Worm (Caenorhabditis elegans) whole organism, L1 larva: ENCODE measurements around the gene F14H8.8.
A peak's percentile ranks its signal among the peaks of the same experiment; 100 is the strongest.

Experiments
- C04F5.9 ChIP-seq: sonication (generic microtip); optimal IDR thresholded peaks from 2 replicates; lab custom pipeline; 2016; ENCODE audit warnings: missing genetic modification characterization, missing compliant biosample characterization
- F16B12.6 ChIP-seq: fragments of 150-350 bp; optimal IDR thresholded peaks from 2 replicates; lab custom pipeline; 2014; ENCODE audit warnings: missing biosample characterization, missing genetic modification characterization
- alr-1 ChIP-seq: fragments of 200-800 bp; sonication (Bioruptor generic); optimal IDR thresholded peaks from 2 replicates; lab custom pipeline; 2018; ENCODE audit warnings: borderline replicate concordance, mild to moderate bottlenecking, missing genetic modification characterization, missing compliant biosample characterization
- ama-1 ChIP-seq: fragments of 150-350 bp; optimal IDR thresholded peaks from 2 replicates; lab custom pipeline; 2014
- ceh-63 ChIP-seq: fragments of 200-800 bp; sonication (Bioruptor generic); optimal IDR thresholded peaks from 2 replicates; lab custom pipeline; 2018; ENCODE audit warnings: mild to moderate bottlenecking, missing genetic modification characterization, missing compliant biosample characterization
- ceh-8 ChIP-seq: fragments of 200-800 bp; sonication (Bioruptor generic); optimal IDR thresholded peaks from 2 replicates; lab custom pipeline; 2018; ENCODE audit warnings: mild to moderate bottlenecking, missing genetic modification characterization, moderate library complexity, missing compliant biosample characterization
- ceh-82 ChIP-seq, 3 experiments: fragments of 150-350 bp in 1 of 3; sonication (generic microtip) in 2 of 3; optimal IDR thresholded peaks; 2 replicates each; lab custom pipeline; 2014 to 2017; ENCODE audit warnings: missing biosample characterization in 3 of 3, missing genetic modification characterization in 3 of 3
- dsc-1 ChIP-seq: sonication (generic microtip); optimal IDR thresholded peaks from 2 replicates; lab custom pipeline; 2016; ENCODE audit warnings: mild to moderate bottlenecking, missing genetic modification characterization, missing compliant biosample characterization
- efl-1 ChIP-seq, 4 experiments: fragments of 150-350 bp; optimal IDR thresholded peaks in 3 of 4; peaks in 1 of 4; 1 replicate in 1 of 4; 2 replicates in 3 of 4; lab custom pipeline; 2014; ENCODE audit warnings: missing biosample characterization in 2 of 4, missing genetic modification characterization in 2 of 4, missing genetic modification reagents in 2 of 4
- egl-27 ChIP-seq, 2 experiments: fragments of 150-350 bp in 1 of 2; sonication (generic microtip); optimal IDR thresholded peaks; 3 replicates each; lab custom pipeline; 2017 to 2018; ENCODE audit warnings: missing biosample characterization in 2 of 2, missing genetic modification characterization in 2 of 2, missing genetic modification reagents in 2 of 2
- elt-2 ChIP-seq: sonication (generic microtip); optimal IDR thresholded peaks from 2 replicates; lab custom pipeline; 2016; ENCODE audit warnings: missing genetic modification characterization, mild to moderate bottlenecking, inconsistent platforms, missing compliant biosample characterization, missing genetic modification reagents
- fkh-4 ChIP-seq: sonication (generic microtip); optimal IDR thresholded peaks from 2 replicates; lab custom pipeline; 2016; ENCODE audit warnings: missing compliant biosample characterization, missing genetic modification characterization, borderline replicate concordance
- hpl-2 ChIP-seq: fragments of 150-350 bp; optimal IDR thresholded peaks from 2 replicates; lab custom pipeline; 2014; ENCODE audit warnings: missing biosample characterization, missing genetic modification reagents, missing genetic modification characterization
- irx-1 ChIP-seq: sonication (generic microtip); optimal IDR thresholded peaks from 2 replicates; lab custom pipeline; 2016; ENCODE audit warnings: missing genetic modification characterization, missing compliant biosample characterization
- isw-1 ChIP-seq: fragments of 200-800 bp; sonication (Bioruptor generic); IDR thresholded peaks from 2 replicates; pipeline ENCODE4 v1.3.6; 2022; ENCODE audit warnings: missing genetic modification characterization, missing compliant biosample characterization
- jun-1 ChIP-seq: fragments of 150-350 bp; optimal IDR thresholded peaks from 2 replicates; lab custom pipeline; 2014; ENCODE audit warnings: missing biosample characterization, missing genetic modification reagents, missing genetic modification characterization
- lin-13 ChIP-seq: fragments of 150-350 bp; optimal IDR thresholded peaks from 2 replicates; lab custom pipeline; 2014; ENCODE audit warnings: missing biosample characterization, missing genetic modification reagents, missing genetic modification characterization
- lin-35 ChIP-seq, 2 experiments: fragments of 150-350 bp; optimal IDR thresholded peaks; 2 replicates each; lab custom pipeline; 2014; ENCODE audit warnings: missing biosample characterization in 2 of 2, missing genetic modification characterization in 2 of 2, missing genetic modification reagents in 2 of 2
- lin-39 ChIP-seq: fragments of 150-350 bp; optimal IDR thresholded peaks from 2 replicates; lab custom pipeline; 2014; ENCODE audit warnings: missing biosample characterization, missing genetic modification reagents, missing genetic modification characterization
- lir-3 ChIP-seq: sonication (generic microtip); optimal IDR thresholded peaks from 2 replicates; lab custom pipeline; 2016; ENCODE audit warnings: mild to moderate bottlenecking, missing genetic modification characterization, moderate library complexity, missing compliant biosample characterization; ENCODE audit not compliant: poor library complexity
- mab-9 ChIP-seq: fragments of 200-800 bp; sonication (Bioruptor generic); IDR thresholded peaks from 2 replicates; pipeline ENCODE4 v1.3.6; 2022; ENCODE audit warnings: missing genetic modification reagents, missing genetic modification characterization, missing compliant biosample characterization
- mef-2 ChIP-seq: fragments of 150-350 bp; optimal IDR thresholded peaks from 2 replicates; lab custom pipeline; 2014; ENCODE audit warnings: missing biosample characterization, missing genetic modification characterization
- mep-1 ChIP-seq: fragments of 150-350 bp; optimal IDR thresholded peaks from 2 replicates; lab custom pipeline; 2014; ENCODE audit warnings: missing biosample characterization, missing genetic modification characterization
- nhr-20 ChIP-seq: sonication (generic microtip); optimal IDR thresholded peaks from 2 replicates; lab custom pipeline; 2016; ENCODE audit warnings: mild to moderate bottlenecking, missing genetic modification characterization, missing compliant biosample characterization
- nhr-237 ChIP-seq: fragments of 150-350 bp; optimal IDR thresholded peaks from 2 replicates; lab custom pipeline; 2014; ENCODE audit warnings: missing biosample characterization, missing genetic modification characterization
- nhr-71 ChIP-seq: sonication (generic microtip); optimal IDR thresholded peaks from 2 replicates; lab custom pipeline; 2016; ENCODE audit warnings: mild to moderate bottlenecking, missing genetic modification characterization, moderate library complexity, missing compliant biosample characterization
- nhr-76 ChIP-seq: sonication (generic microtip); optimal IDR thresholded peaks from 2 replicates; lab custom pipeline; 2017; ENCODE audit warnings: missing biosample characterization, missing genetic modification characterization
- pax-3 ChIP-seq: fragments of 200-800 bp; sonication (Bioruptor generic); optimal IDR thresholded peaks from 2 replicates; lab custom pipeline; 2018; ENCODE audit warnings: mild to moderate bottlenecking, missing genetic modification characterization, moderate library complexity, missing compliant biosample characterization
- sox-4 ChIP-seq: sonication (generic microtip); optimal IDR thresholded peaks from 2 replicates; lab custom pipeline; 2016; ENCODE audit warnings: missing genetic modification characterization, missing compliant biosample characterization
- unc-98 ChIP-seq: fragments of 200-800 bp; sonication (Bioruptor generic); IDR thresholded peaks from 2 replicates; pipeline ENCODE4 v1.3.6; 2022; ENCODE audit warnings: missing genetic modification characterization, missing compliant biosample characterization
- zag-1 ChIP-seq: fragments of 150-350 bp; optimal IDR thresholded peaks from 2 replicates; lab custom pipeline; 2014; ENCODE audit warnings: missing biosample characterization, missing genetic modification characterization
- zip-4 ChIP-seq: fragments of 200-800 bp; sonication (Bioruptor generic); optimal IDR thresholded peaks from 2 replicates; lab custom pipeline; 2018; ENCODE audit warnings: mild to moderate bottlenecking, missing genetic modification characterization, moderate library complexity, missing compliant biosample characterization
- ztf-4 ChIP-seq: fragments of 150-350 bp; optimal IDR thresholded peaks from 2 replicates; lab custom pipeline; 2014; ENCODE audit warnings: missing biosample characterization, missing genetic modification characterization

Gene F14H8.8

DNA sequence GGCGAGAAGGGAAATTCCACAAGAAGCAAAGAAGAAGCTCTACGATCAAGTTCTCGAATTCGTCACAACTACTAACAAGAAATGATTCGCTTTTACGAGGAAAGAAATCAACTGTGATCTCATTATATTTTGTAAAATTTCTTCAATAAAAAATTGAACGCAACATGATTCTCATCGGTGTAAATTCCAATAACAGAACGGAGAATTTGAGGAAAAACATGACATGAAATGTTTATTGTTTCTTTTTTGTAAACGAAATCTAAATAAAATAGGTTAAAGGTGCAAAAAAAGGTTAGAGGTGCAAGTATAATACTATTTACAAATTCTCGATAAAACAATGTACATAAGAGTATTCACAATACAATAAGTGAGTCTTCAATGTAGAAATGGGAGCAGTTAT is 37.8 kb upstream of the F14H8.8 start:
- no peak for TF ChIP-seq efl-1 (optimal IDR thresholded peaks at IDR 0.05; lab: Kevin White, UChicago)
- TF ChIP-seq efl-1 (GFP tag; optimal IDR thresholded peaks at IDR 0.05 in 1 of 2; lab: Kevin White, UChicago), result peak in 1 of 2 experiments; percentile 45
- TF ChIP-seq ceh-82 (tag; optimal IDR thresholded peaks at IDR 0.05; lab: Kevin White, UChicago), result no peak

DNA sequence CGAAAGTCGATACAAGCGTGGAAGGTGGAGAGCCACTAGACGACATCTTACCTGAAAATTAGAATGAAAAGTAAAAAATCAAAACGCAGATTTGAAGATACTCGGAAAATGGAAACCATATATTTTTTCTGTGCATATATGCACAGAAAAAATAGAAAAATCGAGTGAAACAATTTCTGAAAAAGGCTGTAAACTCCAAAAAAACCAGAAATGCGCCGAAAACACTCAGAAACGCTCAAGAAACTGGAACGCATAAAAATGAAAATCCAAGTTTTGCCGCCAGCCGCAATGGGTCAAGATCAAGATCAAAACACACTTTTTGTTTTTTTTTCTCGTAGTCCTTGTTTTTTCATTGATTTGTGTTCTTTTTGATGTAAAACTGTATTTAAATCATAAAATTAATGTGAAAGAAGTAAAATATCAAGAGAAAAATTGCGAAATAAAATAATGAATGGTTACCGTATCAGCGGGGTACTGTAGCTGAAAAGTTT is 36.6 kb upstream of the F14H8.8 start, which contains the start of gene T01C3.3:
Gene T01C3.3 (minus strand): TSS at position 51 of the 491 bp plus-strand sequence.
- TF ChIP-seq zip-4 (GFP tag; lab: Kevin White, UChicago) (no peak), C04F5.9 (tag; lab: Kevin White, UChicago) (no peak), F16B12.6 (no peak), lin-35 (GFP tag; optimal IDR thresholded peaks at IDR 0.05; lab: Kevin White, UChicago) (no peak), egl-27 (tag; optimal IDR thresholded peaks at IDR 0.05; lab: Kevin White, UChicago) (no peak), dsc-1 (no peak), lir-3 (no peak), nhr-71 (tag; lab: Kevin White, UChicago) (no peak), mef-2 (no peak)

DNA sequence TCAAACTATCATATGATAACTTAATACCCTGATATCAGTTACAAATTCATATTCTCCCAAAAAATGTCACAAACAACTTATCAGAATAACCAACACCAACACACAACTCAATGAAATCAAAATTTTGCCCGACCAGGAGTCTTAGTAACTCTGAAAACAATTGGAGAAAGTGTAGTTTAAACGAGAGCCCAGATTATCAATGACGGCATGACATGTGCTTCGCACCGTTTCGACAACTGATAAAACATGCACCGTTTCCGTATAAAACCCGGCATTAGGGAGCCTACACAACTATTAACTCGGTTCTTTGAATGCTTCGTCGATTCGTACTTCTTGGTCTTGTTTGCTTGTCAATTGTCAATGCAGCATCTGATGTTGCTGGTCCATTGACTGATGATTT is 35.6 kb upstream of the F14H8.8 start, which contains the start of gene fil-1:
Gene fil-1 (plus strand): TSS at position 219 of the 400 bp plus-strand sequence.
- TF ChIP-seq lir-3 (no peak), jun-1 (tag; lab: Kevin White, UChicago) (no peak), nhr-20 (tag; lab: Kevin White, UChicago) (peak; percentile 30), lin-35 (GFP tag; optimal IDR thresholded peaks at IDR 0.05; lab: Kevin White, UChicago) (peak in 1 of 2 experiments; percentile 17), lin-13 (GFP tag; lab: Kevin White, UChicago) (no peak), irx-1 (no peak), fkh-4 (no peak), hpl-2 (GFP tag; lab: Kevin White, UChicago) (no peak), zag-1 (tag; lab: Kevin White, UChicago) (no peak), ceh-8 (no peak), lin-39 (tag; lab: Kevin White, UChicago) (no peak), F16B12.6 (no peak), unc-98 (GFP tag; lab: Robert Waterston, UW) (no peak), ama-1 (lab: Kevin White, UChicago) (no peak), alr-1 (tag; lab: Kevin White, UChicago) (no peak), mab-9 (no peak), elt-2 (tag; lab: Kevin White, UChicago) (peak; percentile 68), ceh-63 (GFP tag; lab: Kevin White, UChicago) (no peak), ceh-82 (tag; optimal IDR thresholded peaks at IDR 0.05; lab: Kevin White, UChicago) (no peak), sox-4 (tag; lab: Kevin White, UChicago) (no peak), nhr-237 (tag; lab: Kevin White, UChicago) (no peak)

DNA sequence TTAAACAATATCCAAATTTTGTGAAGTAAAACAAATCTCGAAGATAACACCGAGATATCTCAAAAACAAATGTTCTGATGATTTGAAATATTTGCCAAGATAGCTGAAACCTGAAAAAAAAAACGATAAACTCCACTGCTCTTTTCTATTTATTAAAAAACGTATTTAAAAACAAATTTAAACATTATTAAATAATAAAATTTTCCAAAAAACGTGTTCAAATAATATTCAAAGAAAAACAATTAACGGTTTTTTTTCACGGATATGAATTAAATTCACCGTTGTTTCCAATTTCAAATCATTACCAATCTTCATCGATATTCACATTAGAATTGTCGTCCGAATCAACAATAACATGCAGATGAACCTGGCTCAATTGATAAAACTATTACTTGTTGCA is 33.0 kb upstream of the F14H8.8 start, which contains the start of gene irld-14:
Gene irld-14 (plus strand): TSS at position 301 of the 400 bp plus-strand sequence.
- TF ChIP-seq pax-3 (tag; lab: Kevin White, UChicago), result no peak
- no peak for TF ChIP-seq mep-1 (tag; lab: Kevin White, UChicago)
- TF ChIP-seq lin-39 (tag; lab: Kevin White, UChicago), result no peak
- no peak for TF ChIP-seq nhr-76 (tag; lab: Kevin White, UChicago)
- TF ChIP-seq isw-1 (GFP tag; lab: Robert Waterston, UW), result no peak
- TF ChIP-seq ceh-8, result no peak
- TF ChIP-seq ztf-4 (tag; lab: Kevin White, UChicago), result no peak

DNA sequence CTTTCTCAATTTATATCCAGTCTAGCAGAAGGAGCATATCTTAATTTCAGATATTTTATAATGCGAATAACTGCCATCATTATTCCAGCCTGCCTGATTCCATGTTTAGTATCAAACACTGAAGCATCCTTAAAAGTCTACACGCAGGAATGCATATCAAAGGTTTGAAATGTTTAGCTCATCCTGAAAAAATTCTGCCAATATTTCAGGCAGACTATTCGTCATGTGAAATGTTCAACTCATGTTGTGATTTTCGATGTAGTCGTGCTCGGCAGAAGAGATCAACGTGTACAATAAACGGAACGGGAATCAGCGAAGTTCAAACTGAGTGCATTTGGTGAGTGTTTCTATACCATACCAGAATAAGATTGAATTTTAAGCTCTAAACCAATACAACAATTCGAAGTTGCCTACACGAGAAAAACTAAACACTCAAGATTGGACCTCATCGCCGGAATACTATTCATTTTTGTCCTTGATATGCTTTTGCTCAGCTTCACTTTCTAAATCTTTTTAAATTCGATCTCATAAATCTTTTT is 29.7 kb upstream of the F14H8.8 start, which contains the start of gene T01C3.11:
Gene T01C3.11 (plus strand): TSS at position 51 of the 539 bp plus-strand sequence.
- TF ChIP-seq ceh-63 (GFP tag; lab: Kevin White, UChicago), result no peak
- no peak for TF ChIP-seq efl-1 (optimal IDR thresholded peaks at IDR 0.05; lab: Kevin White, UChicago)
- TF ChIP-seq efl-1 (GFP tag; optimal IDR thresholded peaks at IDR 0.05 in 1 of 2; lab: Kevin White, UChicago), result peak in 1 of 2 experiments; percentile 65
- no peak for TF ChIP-seq mab-9
